Worm (Caenorhabditis elegans) whole organism, mixed stage, embryonic: ENCODE results near the gene F58F12.1.

Source experiments
- M03D4.4 ChIP-seq: sonication (generic microtip); optimal IDR thresholded peaks from 2 replicates; lab custom pipeline; 2017; ENCODE audit warnings: mild to moderate bottlenecking, missing genetic modification characterization, missing compliant biosample characterization
- bed-3 ChIP-seq: fragments of 200-800 bp; sonication (Bioruptor generic); optimal IDR thresholded peaks from 3 replicates; lab custom pipeline; 2018; ENCODE audit warnings: mild to moderate bottlenecking, missing genetic modification characterization, moderate library complexity, missing compliant biosample characterization
- blmp-1 ChIP-seq: fragments of 150-350 bp; optimal IDR thresholded peaks from 2 replicates; lab custom pipeline; 2014; ENCODE audit warnings: missing biosample characterization, missing genetic modification characterization
- ceh-39 ChIP-seq: fragments of 150-350 bp; optimal IDR thresholded peaks from 2 replicates; lab custom pipeline; 2014; ENCODE audit warnings: missing biosample characterization, missing genetic modification characterization
- ceh-43 ChIP-seq: fragments of 200-800 bp; sonication (Bioruptor generic); optimal IDR thresholded peaks from 2 replicates; lab custom pipeline; 2018; ENCODE audit warnings: mild to moderate bottlenecking, missing genetic modification characterization, moderate library complexity, missing compliant biosample characterization
- ceh-83 ChIP-seq: fragments of 200-800 bp; sonication (Bioruptor generic); optimal IDR thresholded peaks from 2 replicates; lab custom pipeline; 2018; ENCODE audit warnings: mild to moderate bottlenecking, missing genetic modification characterization, missing compliant biosample characterization
- ces-1 ChIP-seq: fragments of 150-350 bp; optimal IDR thresholded peaks from 2 replicates; lab custom pipeline; 2014; ENCODE audit warnings: missing biosample characterization, missing genetic modification reagents, missing genetic modification characterization
- cnd-1 ChIP-seq: fragments of 200-800 bp; sonication (Bioruptor generic); optimal IDR thresholded peaks from 2 replicates; lab custom pipeline; 2018; ENCODE audit warnings: mild to moderate bottlenecking, missing genetic modification characterization, missing compliant biosample characterization
- drap-1 ChIP-seq: fragments of 200-800 bp; sonication (Bioruptor generic); optimal IDR thresholded peaks from 3 replicates; lab custom pipeline; 2018; ENCODE audit warnings: mild to moderate bottlenecking, missing genetic modification characterization, missing compliant biosample characterization
- elt-1 ChIP-seq: sonication (generic microtip); optimal IDR thresholded peaks from 2 replicates; lab custom pipeline; 2017; ENCODE audit warnings: missing genetic modification characterization, mild to moderate bottlenecking, missing compliant biosample characterization, antibody characterized with exemption, moderate library complexity, borderline replicate concordance; ENCODE audit not compliant: insufficient read depth
- elt-3 ChIP-seq: fragments of 150-350 bp; optimal IDR thresholded peaks from 2 replicates; lab custom pipeline; 2014; ENCODE audit warnings: missing biosample characterization, missing genetic modification characterization
- flh-1 ChIP-seq: fragments of 200-800 bp; sonication (Bioruptor generic); optimal IDR thresholded peaks from 2 replicates; lab custom pipeline; 2018; ENCODE audit warnings: mild to moderate bottlenecking, missing genetic modification characterization, moderate library complexity, missing compliant biosample characterization
- ham-2 ChIP-seq: fragments of 200-800 bp; sonication (Bioruptor generic); optimal IDR thresholded peaks from 2 replicates; lab custom pipeline; 2018; ENCODE audit warnings: mild to moderate bottlenecking, missing genetic modification characterization, missing compliant biosample characterization
- hlh-1 ChIP-seq: fragments of 150-350 bp; optimal IDR thresholded peaks from 2 replicates; lab custom pipeline; 2014; ENCODE audit warnings: missing biosample characterization, missing genetic modification reagents, missing genetic modification characterization
- lin-13 ChIP-seq: fragments of 150-350 bp; optimal IDR thresholded peaks from 2 replicates; lab custom pipeline; 2014; ENCODE audit warnings: missing biosample characterization, missing genetic modification characterization
- lin-32 ChIP-seq: fragments of 200-800 bp; sonication (Bioruptor generic); optimal IDR thresholded peaks from 2 replicates; lab custom pipeline; 2018; ENCODE audit warnings: mild to moderate bottlenecking, missing genetic modification characterization, missing compliant biosample characterization
- lsy-2 ChIP-seq: fragments of 150-350 bp; optimal IDR thresholded peaks from 2 replicates; lab custom pipeline; 2014; ENCODE audit warnings: missing biosample characterization, missing genetic modification characterization
- mab-5 ChIP-seq: fragments of 150-350 bp; optimal IDR thresholded peaks from 2 replicates; lab custom pipeline; 2014; ENCODE audit warnings: missing biosample characterization, missing genetic modification characterization
- mep-1 ChIP-seq: fragments of 150-350 bp; optimal IDR thresholded peaks from 2 replicates; lab custom pipeline; 2017; ENCODE audit warnings: missing biosample characterization, missing genetic modification reagents, missing genetic modification characterization, inconsistent platforms
- mls-2 ChIP-seq: sonication (generic microtip); optimal IDR thresholded peaks from 2 replicates; lab custom pipeline; 2016; ENCODE audit warnings: mild to moderate bottlenecking, missing genetic modification characterization, moderate library complexity, missing compliant biosample characterization
- nhr-12 ChIP-seq: fragments of 150-350 bp; optimal IDR thresholded peaks from 2 replicates; lab custom pipeline; 2014; ENCODE audit warnings: missing biosample characterization, missing genetic modification characterization
- nhr-2 ChIP-seq: fragments of 150-350 bp; optimal IDR thresholded peaks from 2 replicates; lab custom pipeline; 2014; ENCODE audit warnings: missing biosample characterization, missing genetic modification characterization
- nhr-237 ChIP-seq: fragments of 150-350 bp; optimal IDR thresholded peaks from 2 replicates; lab custom pipeline; 2014; ENCODE audit warnings: missing biosample characterization, missing genetic modification characterization
- nhr-28 ChIP-seq: fragments of 150-350 bp; optimal IDR thresholded peaks from 2 replicates; lab custom pipeline; 2014; ENCODE audit warnings: missing biosample characterization, missing genetic modification characterization
- nhr-76 ChIP-seq: sonication (generic microtip); optimal IDR thresholded peaks from 2 replicates; lab custom pipeline; 2017; ENCODE audit warnings: missing biosample characterization, missing genetic modification characterization
- pha-4 ChIP-seq: fragments of 150-350 bp; optimal IDR thresholded peaks from 2 replicates; lab custom pipeline; 2018; ENCODE audit warnings: missing biosample characterization, missing genetic modification reagents, missing genetic modification characterization
- sem-2 ChIP-seq: fragments of 200-800 bp; sonication (Bioruptor generic); optimal IDR thresholded peaks from 2 replicates; lab custom pipeline; 2018; ENCODE audit warnings: mild to moderate bottlenecking, missing genetic modification characterization, missing compliant biosample characterization
- snpc-4 ChIP-seq: fragments of 150-350 bp; optimal IDR thresholded peaks from 2 replicates; lab custom pipeline; 2014; ENCODE audit warnings: missing biosample characterization, missing genetic modification characterization
- sptf-1 ChIP-seq: sonication (generic microtip); optimal IDR thresholded peaks from 2 replicates; lab custom pipeline; 2017; ENCODE audit warnings: mild to moderate bottlenecking, missing genetic modification characterization, moderate library complexity, missing compliant biosample characterization
- tbx-8 ChIP-seq: fragments of 200-800 bp; sonication (Bioruptor generic); optimal IDR thresholded peaks from 2 replicates; lab custom pipeline; 2018; ENCODE audit warnings: mild to moderate bottlenecking, missing genetic modification characterization, moderate library complexity, missing compliant biosample characterization
- unc-120 ChIP-seq: sonication (generic microtip); optimal IDR thresholded peaks from 2 replicates; lab custom pipeline; 2017; ENCODE audit warnings: missing genetic modification characterization, missing compliant biosample characterization; ENCODE audit not compliant: poor library complexity, severe bottlenecking
- unc-39 ChIP-seq: fragments of 150-350 bp; optimal IDR thresholded peaks from 2 replicates; lab custom pipeline; 2014; ENCODE audit warnings: missing biosample characterization, missing genetic modification characterization
- unc-62 ChIP-seq: fragments of 150-350 bp; optimal IDR thresholded peaks from 2 replicates; lab custom pipeline; 2014; ENCODE audit warnings: missing biosample characterization, missing genetic modification reagents, missing genetic modification characterization
- zip-8 ChIP-seq: fragments of 150-350 bp; optimal IDR thresholded peaks from 2 replicates; lab custom pipeline; 2014; ENCODE audit warnings: missing biosample characterization, missing genetic modification characterization
- ztf-11 ChIP-seq: fragments of 150-350 bp; optimal IDR thresholded peaks from 2 replicates; lab custom pipeline; 2014; ENCODE audit warnings: missing biosample characterization, missing genetic modification characterization

F58F12.1 gene

DNA sequence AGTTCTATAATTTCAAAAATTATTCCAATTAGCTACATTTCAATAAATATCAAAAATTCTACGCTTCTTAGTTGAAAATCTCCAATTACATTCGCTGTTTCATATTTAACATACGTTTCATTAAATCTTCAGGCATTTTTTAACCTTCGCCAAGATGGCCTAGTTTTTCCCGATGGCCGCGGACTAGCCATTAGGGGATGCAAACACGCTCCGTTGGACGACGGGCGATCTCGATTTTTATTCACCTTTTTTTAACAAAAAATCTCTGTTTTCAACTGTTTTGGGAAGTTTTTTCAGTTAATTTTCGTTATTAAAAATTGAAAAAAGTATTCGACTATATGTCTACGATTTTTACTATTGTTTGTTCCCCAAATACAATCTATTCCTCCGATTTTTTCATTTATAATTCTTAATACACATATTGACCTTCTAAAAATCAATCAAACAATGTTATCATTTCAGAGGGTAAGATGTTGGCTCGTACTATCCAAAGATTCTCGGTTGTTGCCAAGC lies at the start of gene F58F12.1:
TSS of gene F58F12.1 (plus strand) at position 463 of the 513 bp plus-strand sequence.
- TF ChIP-seq elt-1 (tag; lab: Kevin White, UChicago) (no peak), mab-5 (tag; lab: Kevin White, UChicago) (no peak), lsy-2 (tag; lab: Kevin White, UChicago) (peak; percentile 47), nhr-12 (no peak), sptf-1 (tag; lab: Kevin White, UChicago) (peak; percentile 12), pha-4 (no peak), elt-3 (tag; lab: Kevin White, UChicago) (no peak), sem-2 (GFP tag; lab: Kevin White, UChicago) (no peak), lin-32 (GFP tag; lab: Kevin White, UChicago) (no peak), snpc-4 (no peak), ham-2 (GFP tag; lab: Kevin White, UChicago) (no peak), flh-1 (GFP tag; lab: Kevin White, UChicago) (no peak), nhr-76 (tag; lab: Kevin White, UChicago) (no peak), nhr-237 (tag; lab: Kevin White, UChicago) (peak; percentile 43), ceh-39 (no peak), unc-62 (GFP tag; lab: Kevin White, UChicago) (no peak), zip-8 (no peak), mep-1 (peak; percentile 66), ceh-43 (GFP tag; lab: Kevin White, UChicago) (no peak), ceh-83 (GFP tag; lab: Kevin White, UChicago) (no peak), mls-2 (tag; lab: Kevin White, UChicago) (no peak), unc-120 (tag; lab: Kevin White, UChicago) (no peak), blmp-1 (tag; lab: Kevin White, UChicago) (no peak), cnd-1 (tag; lab: Kevin White, UChicago) (no peak), nhr-28 (tag; lab: Kevin White, UChicago) (no peak), ces-1 (peak; percentile 22), tbx-8 (no peak), hlh-1 (tag; lab: Kevin White, UChicago) (no peak), unc-39 (tag; lab: Kevin White, UChicago) (no peak), ztf-11 (tag; lab: Kevin White, UChicago) (no peak), lin-13 (peak; percentile 38), nhr-2 (no peak), drap-1 (GFP tag; lab: Kevin White, UChicago) (no peak), bed-3 (GFP tag; lab: Kevin White, UChicago) (no peak), M03D4.4 (tag; lab: Kevin White, UChicago) (no peak)
- TF ChIP-seq, all 35 proteins: peak for 6

DNA sequence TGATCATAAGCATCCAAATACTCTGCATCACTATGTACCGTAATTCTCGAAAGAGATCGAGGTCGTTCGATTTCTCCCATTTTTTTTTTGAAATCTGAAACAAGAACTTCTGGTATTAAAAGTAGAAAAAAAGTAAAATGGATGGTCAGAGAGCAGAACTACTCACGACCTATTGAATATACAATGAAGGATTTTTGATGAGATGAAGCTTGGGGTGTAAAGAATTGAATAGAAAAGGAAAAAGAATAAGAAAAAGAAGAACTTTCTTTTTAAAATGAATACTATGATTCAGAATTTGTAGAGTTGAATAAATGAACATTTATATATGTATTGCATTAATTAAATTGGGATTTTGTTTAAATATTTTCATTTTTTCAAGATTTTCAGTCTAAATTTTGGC lies 49.6 kb upstream of the F58F12.1 start, which contains the start of gene ttc-39B:
TSS of gene ttc-39B (minus strand) at position 101 of the 400 bp plus-strand sequence.
- TF ChIP-seq flh-1 (GFP tag; lab: Kevin White, UChicago) (no peak), M03D4.4 (tag; lab: Kevin White, UChicago) (no peak), blmp-1 (tag; lab: Kevin White, UChicago) (no peak), drap-1 (GFP tag; lab: Kevin White, UChicago) (no peak), sptf-1 (tag; lab: Kevin White, UChicago) (no peak), ceh-83 (GFP tag; lab: Kevin White, UChicago) (no peak), mls-2 (tag; lab: Kevin White, UChicago) (no peak)

DNA sequence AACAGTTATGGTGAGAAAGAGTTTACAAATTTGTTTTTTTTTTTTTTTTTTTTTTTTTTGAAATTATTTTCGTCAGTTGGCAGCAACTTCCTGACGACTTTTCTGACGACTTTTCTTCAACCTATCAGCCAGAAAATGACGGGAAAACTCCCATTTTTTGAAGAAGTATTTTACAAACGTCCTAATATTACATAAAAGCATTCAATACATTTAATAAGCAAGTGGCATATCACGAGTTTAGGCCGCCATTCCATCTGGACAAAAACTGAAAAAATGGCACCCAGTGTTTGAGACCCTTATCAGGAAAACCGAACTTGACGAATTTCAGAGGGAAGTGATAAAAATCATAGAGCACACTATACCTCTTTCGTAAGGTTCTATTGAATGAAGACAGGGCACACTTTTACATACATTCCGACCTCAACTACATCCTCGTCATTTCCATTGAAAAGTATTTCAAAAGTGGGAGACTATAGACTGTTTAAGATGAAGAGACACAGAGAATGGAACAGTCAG lies 48.6 kb upstream of the F58F12.1 start:
- no peak for TF ChIP-seq nhr-12
- TF ChIP-seq ces-1: no peak
- TF ChIP-seq tbx-8: no peak
- no peak for TF ChIP-seq M03D4.4 (tag; lab: Kevin White, UChicago)
- no peak for TF ChIP-seq lin-32 (GFP tag; lab: Kevin White, UChicago)
- TF ChIP-seq nhr-76 (tag; lab: Kevin White, UChicago): no peak
- TF ChIP-seq sptf-1 (tag; lab: Kevin White, UChicago): no peak
- TF ChIP-seq lin-13: no peak
- no peak for TF ChIP-seq ceh-83 (GFP tag; lab: Kevin White, UChicago)
- no peak for TF ChIP-seq blmp-1 (tag; lab: Kevin White, UChicago)
- TF ChIP-seq cnd-1 (tag; lab: Kevin White, UChicago): no peak
- no peak for TF ChIP-seq flh-1 (GFP tag; lab: Kevin White, UChicago)
- TF ChIP-seq ztf-11 (tag; lab: Kevin White, UChicago): no peak
- no peak for TF ChIP-seq nhr-2
- TF ChIP-seq mep-1: no peak
- no peak for TF ChIP-seq hlh-1 (tag; lab: Kevin White, UChicago)
- no peak for TF ChIP-seq ceh-39
